Fruit fly (Drosophila melanogaster) whole organism, embryonic: ENCODE results near the gene ca.

Source experiments
- ATbp ChIP-seq: fragments of 200-800 bp; sonication (Bioruptor generic); optimal IDR thresholded peaks from 2 replicates; lab custom pipeline; 2017; ENCODE audit warnings: missing biosample characterization, mild to moderate bottlenecking, missing genetic modification characterization, missing genetic modification reagents
- Adf1 ChIP-seq: fragments of 200-800 bp; sonication (Bioruptor generic); IDR thresholded peaks from 2 replicates; pipeline ENCODE4 v1.3.6; 2022; ENCODE audit warnings: missing biosample characterization, missing genetic modification characterization
- B-H1 ChIP-seq: fragments of 200-800 bp; sonication (Bioruptor generic); IDR thresholded peaks from 3 replicates; pipeline ENCODE4 v1.3.6; 2022; ENCODE audit warnings: missing biosample characterization, missing genetic modification characterization
- CG10431 ChIP-seq: fragments of 200-800 bp; sonication (Bioruptor generic); optimal IDR thresholded peaks from 3 replicates; lab custom pipeline; 2018; ENCODE audit warnings: missing biosample characterization, mild to moderate bottlenecking, missing genetic modification characterization
- CG10979 ChIP-seq: fragments of 200-800 bp; sonication (Bioruptor generic); optimal IDR thresholded peaks from 2 replicates; lab custom pipeline; 2018; ENCODE audit warnings: missing biosample characterization, mild to moderate bottlenecking, missing genetic modification characterization, moderate library complexity
- CG12942 ChIP-seq: fragments of 200-800 bp; sonication (Bioruptor generic); optimal IDR thresholded peaks from 3 replicates; lab custom pipeline; 2016; ENCODE audit warnings: missing biosample characterization, missing genetic modification characterization
- CG14014 ChIP-seq: fragments of 200-800 bp; sonication (Bioruptor generic); IDR thresholded peaks from 2 replicates; pipeline ENCODE4 v1.3.6; 2022; ENCODE audit warnings: missing biosample characterization, missing genetic modification characterization
- CG14965 ChIP-seq: fragments of 200-800 bp; sonication (Bioruptor generic); optimal IDR thresholded peaks from 2 replicates; lab custom pipeline; 2016; ENCODE audit warnings: missing biosample characterization, missing genetic modification characterization, borderline replicate concordance
- CG16813 ChIP-seq: fragments of 200-800 bp; sonication (Bioruptor generic); IDR thresholded peaks from 3 replicates; pipeline ENCODE4 v1.3.6; 2022; ENCODE audit warnings: missing biosample characterization, missing genetic modification characterization; ENCODE audit not compliant: partially characterized antibody
- CG17328 ChIP-seq: fragments of 200-800 bp; sonication (Bioruptor generic); IDR thresholded peaks from 2 replicates; pipeline ENCODE4 v1.3.6; 2022; ENCODE audit warnings: missing biosample characterization, missing genetic modification characterization
- CG17359 ChIP-seq: fragments of 200-800 bp; sonication (Bioruptor generic); optimal IDR thresholded peaks from 3 replicates; lab custom pipeline; 2018; ENCODE audit warnings: missing biosample characterization, mild to moderate bottlenecking, missing genetic modification characterization, moderate library complexity
- CG17912 ChIP-seq: fragments of 200-800 bp; sonication (Bioruptor generic); optimal IDR thresholded peaks from 2 replicates; lab custom pipeline; 2018; ENCODE audit warnings: missing biosample characterization, mild to moderate bottlenecking, missing genetic modification characterization
- CG1792 ChIP-seq: fragments of 200-800 bp; sonication (Bioruptor generic); optimal IDR thresholded peaks from 2 replicates; lab custom pipeline; 2016; ENCODE audit warnings: missing biosample characterization, missing genetic modification characterization
- CG18011 ChIP-seq: fragments of 200-800 bp; sonication (Bioruptor generic); optimal IDR thresholded peaks from 2 replicates; lab custom pipeline; 2017; ENCODE audit warnings: missing biosample characterization, missing genetic modification characterization, mild to moderate bottlenecking, moderate library complexity, missing genotype
- CG3407 ChIP-seq: fragments of 200-800 bp; sonication (Bioruptor generic); optimal IDR thresholded peaks from 2 replicates; lab custom pipeline; 2018; ENCODE audit warnings: missing biosample characterization, mild to moderate bottlenecking, missing genetic modification characterization
- CG34422 ChIP-seq: fragments of 200-800 bp; sonication (Bioruptor generic); IDR thresholded peaks from 3 replicates; pipeline ENCODE4 v1.3.6; 2022; ENCODE audit warnings: missing biosample characterization, missing genetic modification characterization
- CG5953 ChIP-seq: fragments of 200-800 bp; sonication (Bioruptor generic); IDR thresholded peaks from 2 replicates; pipeline ENCODE4 v1.3.6; 2022; ENCODE audit warnings: missing biosample characterization, missing genetic modification characterization
- CG6683 ChIP-seq: fragments of 200-800 bp; sonication (Bioruptor generic); optimal IDR thresholded peaks from 2 replicates; lab custom pipeline; 2017; ENCODE audit warnings: missing biosample characterization, mild to moderate bottlenecking, missing genetic modification characterization, missing genetic modification reagents
- CG7745 ChIP-seq: fragments of 200-800 bp; sonication (Bioruptor generic); optimal IDR thresholded peaks from 2 replicates; lab custom pipeline; 2018; ENCODE audit warnings: missing biosample characterization, mild to moderate bottlenecking, missing genetic modification characterization, moderate library complexity
- CG7786 ChIP-seq: fragments of 200-800 bp; sonication (Bioruptor generic); optimal IDR thresholded peaks from 2 replicates; lab custom pipeline; 2016; ENCODE audit warnings: missing biosample characterization, missing genetic modification characterization
- CG7987 ChIP-seq: fragments of 200-800 bp; sonication (Bioruptor generic); optimal IDR thresholded peaks from 2 replicates; lab custom pipeline; 2018; ENCODE audit warnings: missing biosample characterization, mild to moderate bottlenecking, missing genetic modification characterization, moderate library complexity
- Eip74EF ChIP-seq, 2 experiments: fragments of 200-800 bp in 1 of 2; fragments of >200 bp in 1 of 2; sonication (Bioruptor generic) in 1 of 2; optimal IDR thresholded peaks; 2 replicates each; lab custom pipeline; 2017 to 2019; ENCODE audit warnings: missing biosample characterization in 2 of 2, missing genetic modification characterization in 2 of 2, mild to moderate bottlenecking in 1 of 2, moderate library complexity in 1 of 2
- Ets65A ChIP-seq: fragments of 200-800 bp; sonication (Bioruptor generic); peaks from one replicate; lab custom pipeline; 2016; ENCODE audit warnings: missing biosample characterization, missing genetic modification characterization
- Gsc ChIP-seq: fragments of 200-800 bp; sonication (Bioruptor generic); IDR thresholded peaks from 2 replicates; pipeline ENCODE4 v1.3.6; 2022; ENCODE audit warnings: missing biosample characterization, missing genetic modification characterization
- HLH3B ChIP-seq: fragments of 200-800 bp; sonication (Bioruptor generic); IDR thresholded peaks from 2 replicates; pipeline ENCODE4 v1.3.6; 2022; ENCODE audit warnings: missing biosample characterization, missing genetic modification characterization
- Hey ChIP-seq: fragments of 200-800 bp; sonication (Bioruptor generic); optimal IDR thresholded peaks from 3 replicates; lab custom pipeline; 2018; ENCODE audit warnings: missing biosample characterization, mild to moderate bottlenecking, missing genetic modification characterization
- NfI ChIP-seq: fragments of 200-800 bp; sonication (Bioruptor generic); optimal IDR thresholded peaks from 3 replicates; lab custom pipeline; 2018; ENCODE audit warnings: missing biosample characterization, mild to moderate bottlenecking, missing genetic modification characterization, moderate library complexity
- Taf1 ChIP-seq: fragments of 200-800 bp; sonication (Bioruptor generic); IDR thresholded peaks from 2 replicates; pipeline ENCODE4 v1.3.6; 2022; ENCODE audit warnings: missing biosample characterization, missing genetic modification characterization
- bab2 ChIP-seq: fragments of 200-800 bp; sonication (Bioruptor generic); optimal IDR thresholded peaks from 2 replicates; lab custom pipeline; 2016; ENCODE audit warnings: missing biosample characterization, missing genetic modification characterization
- bsh ChIP-seq, 2 experiments: fragments of 200-800 bp; sonication (Bioruptor generic); optimal IDR thresholded peaks; 2 replicates each; lab custom pipeline; 2017 to 2018; ENCODE audit warnings: mild to moderate bottlenecking in 2 of 2, missing biosample characterization in 2 of 2, missing genetic modification characterization in 2 of 2, moderate library complexity in 1 of 2
- caup ChIP-seq: fragments of 200-800 bp; sonication (Bioruptor generic); optimal IDR thresholded peaks from 3 replicates; lab custom pipeline; 2017; ENCODE audit warnings: missing biosample characterization, mild to moderate bottlenecking, missing genetic modification characterization, moderate library complexity; ENCODE audit not compliant: severe bottlenecking
- danr ChIP-seq: fragments of 200-800 bp; sonication (Bioruptor generic); IDR thresholded peaks from 2 replicates; pipeline ENCODE4 v1.3.6; 2022; ENCODE audit warnings: missing biosample characterization, missing genetic modification characterization
- disco-r ChIP-seq: fragments of 200-800 bp; sonication (Bioruptor generic); optimal IDR thresholded peaks from 2 replicates; lab custom pipeline; 2016; ENCODE audit warnings: missing biosample characterization, missing genetic modification characterization
- dm ChIP-seq: fragments of 200-800 bp; sonication (Bioruptor generic); optimal IDR thresholded peaks from 3 replicates; lab custom pipeline; 2016; ENCODE audit warnings: missing biosample characterization, missing genetic modification characterization
- dmrt99B ChIP-seq: fragments of 200-800 bp; sonication (Bioruptor generic); optimal IDR thresholded peaks from 2 replicates; lab custom pipeline; 2018; ENCODE audit warnings: missing biosample characterization, mild to moderate bottlenecking, missing genetic modification characterization, moderate library complexity
- eyg ChIP-seq: fragments of 200-800 bp; sonication (Bioruptor generic); optimal IDR thresholded peaks from 3 replicates; lab custom pipeline; 2016; ENCODE audit warnings: missing biosample characterization, missing genetic modification characterization
- fd64A ChIP-seq: fragments of 200-800 bp; sonication (Bioruptor generic); optimal IDR thresholded peaks from 3 replicates; lab custom pipeline; 2018; ENCODE audit warnings: missing biosample characterization, mild to moderate bottlenecking, missing genetic modification characterization
- grn ChIP-seq: fragments of 200-800 bp; sonication (Bioruptor generic); optimal IDR thresholded peaks from 3 replicates; lab custom pipeline; 2017; ENCODE audit warnings: missing biosample characterization, missing genetic modification characterization
- hkb ChIP-seq, 2 experiments: fragments of 200-800 bp in 1 of 2; fragments of >200 bp in 1 of 2; sonication (Bioruptor generic) in 1 of 2; IDR thresholded peaks in 1 of 2; optimal IDR thresholded peaks in 1 of 2; 2 replicates each; pipeline versions ENCODE4 v1.3.6 to Lab custom; 2017 to 2022; ENCODE audit warnings: missing biosample characterization in 1 of 2, missing genetic modification characterization in 1 of 2
- jumu ChIP-seq: fragments of 200-800 bp; sonication (Bioruptor generic); optimal IDR thresholded peaks from 3 replicates; lab custom pipeline; 2016; ENCODE audit warnings: missing biosample characterization, missing genetic modification characterization
- kah ChIP-seq: fragments of 200-800 bp; sonication (Bioruptor generic); optimal IDR thresholded peaks from 2 replicates; lab custom pipeline; 2018; ENCODE audit warnings: missing biosample characterization, mild to moderate bottlenecking, missing genetic modification characterization
- nom ChIP-seq: fragments of 200-800 bp; sonication (Bioruptor generic); optimal IDR thresholded peaks from 2 replicates; lab custom pipeline; 2017; ENCODE audit warnings: missing biosample characterization, missing genetic modification characterization, mild to moderate bottlenecking, moderate library complexity, missing genetic modification reagents
- onecut ChIP-seq: fragments of 200-800 bp; sonication (Bioruptor generic); IDR thresholded peaks from 2 replicates; pipeline ENCODE4 v1.3.6; 2022; ENCODE audit warnings: missing biosample characterization, missing genetic modification characterization
- pan ChIP-seq, 4 experiments: fragments of >200 bp in 3 of 4; fragments of 200-800 bp in 1 of 4; sonication (Bioruptor generic) in 1 of 4; optimal IDR thresholded peaks in 3 of 4; IDR thresholded peaks in 1 of 4; 2 replicates each; pipeline versions ENCODE4 v1.3.6 to Lab custom; 2017 to 2022; ENCODE audit warnings: missing biosample characterization in 2 of 4, missing genetic modification characterization in 2 of 4, mixed read lengths in 1 of 4
- pfk ChIP-seq: fragments of 200-800 bp; sonication (Bioruptor generic); optimal IDR thresholded peaks from 2 replicates; lab custom pipeline; 2018; ENCODE audit warnings: missing biosample characterization, mild to moderate bottlenecking, missing genetic modification characterization, moderate library complexity
- slou ChIP-seq: fragments of 200-800 bp; sonication (Bioruptor generic); optimal IDR thresholded peaks from 3 replicates; lab custom pipeline; 2016; ENCODE audit warnings: missing biosample characterization, missing genetic modification characterization
- sob ChIP-seq: fragments of 200-800 bp; sonication (Bioruptor generic); IDR thresholded peaks from 2 replicates; pipeline ENCODE4 v1.3.6; 2022; ENCODE audit warnings: missing biosample characterization, missing genetic modification characterization
- sug ChIP-seq: fragments of 200-800 bp; optimal IDR thresholded peaks from 2 replicates; lab custom pipeline; 2019; ENCODE audit warnings: missing biosample characterization, mild to moderate bottlenecking, missing genetic modification characterization, moderate library complexity
- wek ChIP-seq: fragments of 200-800 bp; sonication (Bioruptor generic); optimal IDR thresholded peaks from 3 replicates; lab custom pipeline; 2018; ENCODE audit warnings: missing biosample characterization, mild to moderate bottlenecking, missing genetic modification characterization, moderate library complexity

Gene ca

DNA sequence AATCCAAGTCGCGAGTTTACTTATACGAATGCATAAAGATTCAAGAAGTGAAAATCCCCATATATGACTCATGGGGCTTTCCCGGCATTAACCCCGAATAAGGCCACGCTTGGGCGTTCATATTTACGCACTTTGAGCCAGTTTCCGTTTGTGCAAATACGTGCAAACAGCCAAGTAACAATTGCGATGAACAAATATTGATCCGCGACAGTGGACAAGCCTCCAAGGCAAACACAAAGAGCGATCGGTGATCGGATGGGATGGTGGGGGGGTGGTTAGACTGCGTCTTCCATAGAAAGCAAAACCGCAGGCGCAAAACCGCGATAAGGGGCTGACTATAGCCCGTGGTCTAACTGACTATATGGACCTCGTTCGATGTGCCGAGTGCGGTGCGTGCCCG lies 49.4 kb upstream of the ca start (continued):
- peak; percentile 0 for TF ChIP-seq dmrt99B (tag; lab: Kevin White, UChicago)
- TF ChIP-seq CG10979: no peak
- TF ChIP-seq CG10431 (GFP tag; lab: Kevin White, UChicago): no peak
- no peak for TF ChIP-seq CG14965 (GFP tag; lab: Kevin White, UChicago)
- no peak for TF ChIP-seq pfk
- TF ChIP-seq sob: no peak; the same call in 1 of the 2 replicates
- TF ChIP-seq sug (tag; lab: Kevin White, UChicago): no peak
- peak; percentile 26 for TF ChIP-seq fd64A
- TF ChIP-seq CG17912 (GFP tag; lab: Kevin White, UChicago): peak; percentile 18
- peak in 1 of 2 experiments; percentile 6 for TF ChIP-seq bsh (GFP tag; optimal IDR thresholded peaks at IDR 0.05; lab: Kevin White, UChicago)
- TF ChIP-seq NfI (GFP tag; lab: Kevin White, UChicago): no peak
- TF ChIP-seq Taf1: no peak
- TF ChIP-seq CG3407 (GFP tag; lab: Kevin White, UChicago): peak; percentile 46
- no peak for TF ChIP-seq CG34422
- no peak for TF ChIP-seq CG16813 (GFP tag; lab: Robert Waterston, UW)
- TF ChIP-seq CG6683 (GFP tag; lab: Kevin White, UChicago): no peak
- peak; percentile 67 for TF ChIP-seq wek (GFP tag; lab: Kevin White, UChicago)
- TF ChIP-seq grn (GFP tag; lab: Kevin White, UChicago): no peak
- 0 out of 2 replicates have a peak, but pooled peaks have one; percentile 32 for TF ChIP-seq CG17328 (GFP tag; lab: Robert Waterston, UW)
- TF ChIP-seq onecut (GFP tag; lab: Robert Waterston, UW): peak; percentile 9; the same call in 1 of the 2 replicates
- TF ChIP-seq CG1792 (GFP tag; lab: Kevin White, UChicago): peak; percentile 68
- no peak for TF ChIP-seq dm (GFP tag; lab: Kevin White, UChicago)
- TF ChIP-seq bab2: peak; percentile 43
- peak; percentile 14 for TF ChIP-seq CG12942 (GFP tag; lab: Kevin White, UChicago)
- TF ChIP-seq Hey (tag; lab: Kevin White, UChicago): no peak
- no peak for TF ChIP-seq Gsc (GFP tag; lab: Robert Waterston, UW)
- peak in 1 of 2 experiments; percentile 3 for TF ChIP-seq Eip74EF (GFP tag; optimal IDR thresholded peaks at IDR 0.05; lab: Kevin White, UChicago)
- TF ChIP-seq pan (optimal IDR thresholded peaks at IDR 0.05; lab: Kevin White, UChicago): no peak
- TF ChIP-seq pan (GFP tag; optimal IDR thresholded peaks at IDR 0.05 in 1 of 2, IDR thresholded peaks at IDR 0.05 in 1 of 2): peak in 1 of 2 experiments; percentile 38
- peak; percentile 18 for TF ChIP-seq caup (GFP tag; lab: Kevin White, UChicago)
- no peak for TF ChIP-seq B-H1
- TF ChIP-seq CG18011 (GFP tag; lab: Kevin White, UChicago): no peak
- peak; percentile 60; the same call in 1 of the 2 replicates for TF ChIP-seq CG5953 (GFP tag; lab: Robert Waterston, UW)
- TF ChIP-seq HLH3B: peak; percentile 41; the same call in 1 of the 2 replicates
- TF ChIP-seq Adf1: no peak
- TF ChIP-seq jumu (GFP tag; lab: Kevin White, UChicago): no peak
- TF ChIP-seq eyg (GFP tag; lab: Kevin White, UChicago): no peak
- TF ChIP-seq disco-r (GFP tag; lab: Kevin White, UChicago): no peak
- TF ChIP-seq slou (GFP tag; lab: Kevin White, UChicago): no peak
- TF ChIP-seq CG7786 (GFP tag; lab: Kevin White, UChicago): no peak
- peak; percentile 30 for TF ChIP-seq CG7987 (GFP tag; lab: Kevin White, UChicago)
- TF ChIP-seq CG7745: no peak
- peak; percentile 87 for TF ChIP-seq nom (GFP tag; lab: Kevin White, UChicago)
- TF ChIP-seq CG14014 (GFP tag; lab: Robert Waterston, UW): peak; percentile 37; the same call in 1 of the 2 replicates
- TF ChIP-seq kah (GFP tag; lab: Kevin White, UChicago): no peak
- peak; percentile 35 for TF ChIP-seq CG17359
- TF ChIP-seq hkb (optimal IDR thresholded peaks at IDR 0.05; lab: Kevin White, UChicago): no peak
- TF ChIP-seq hkb (GFP tag; IDR thresholded peaks at IDR 0.05; lab: Robert Waterston, UW): 0 out of 2 replicates have a peak, but pooled peaks have one; percentile 31
- peak; percentile 80 for TF ChIP-seq ATbp (GFP tag; lab: Kevin White, UChicago)
- TF ChIP-seq danr (GFP tag; lab: Robert Waterston, UW): no peak
- TF ChIP-seq Ets65A (GFP tag; lab: Kevin White, UChicago): no peak
